Fruit fly (Drosophila melanogaster) whole organism, embryonic: ENCODE results near the gene CdGAPr.

Experiments used
- ATbp ChIP-seq: fragments of 200-800 bp; sonication (Bioruptor generic); optimal IDR thresholded peaks from 2 replicates; lab custom pipeline; 2017; ENCODE audit warnings: missing biosample characterization, mild to moderate bottlenecking, missing genetic modification characterization, missing genetic modification reagents
- CG10462 ChIP-seq: fragments of 200-800 bp; sonication (Bioruptor generic); optimal IDR thresholded peaks from 2 replicates; lab custom pipeline; 2016; ENCODE audit warnings: missing biosample characterization, missing genetic modification characterization
- CG10543 ChIP-seq: fragments of 200-800 bp; sonication (Bioruptor generic); optimal IDR thresholded peaks from 3 replicates; lab custom pipeline; 2017; ENCODE audit warnings: missing biosample characterization, mild to moderate bottlenecking, missing genetic modification characterization, moderate library complexity
- CG12391 ChIP-seq: fragments of 200-800 bp; sonication (Bioruptor generic); optimal IDR thresholded peaks from 3 replicates; lab custom pipeline; 2018; ENCODE audit warnings: missing biosample characterization, mild to moderate bottlenecking, missing genetic modification characterization, moderate library complexity
- CG13296 ChIP-seq: fragments of 200-800 bp; sonication (Bioruptor generic); optimal IDR thresholded peaks from 3 replicates; lab custom pipeline; 2018; ENCODE audit warnings: missing biosample characterization, mild to moderate bottlenecking, missing genetic modification characterization
- CG13775 ChIP-seq: fragments of 200-800 bp; sonication (Bioruptor generic); optimal IDR thresholded peaks from 3 replicates; lab custom pipeline; 2017; ENCODE audit warnings: missing biosample characterization, mild to moderate bottlenecking, missing genetic modification characterization
- CG15514 ChIP-seq: fragments of 200-800 bp; sonication (Bioruptor generic); optimal IDR thresholded peaks from 3 replicates; lab custom pipeline; 2017; ENCODE audit warnings: missing biosample characterization, missing genetic modification characterization, mild to moderate bottlenecking, moderate library complexity, missing genetic modification reagents
- CG16779 ChIP-seq: fragments of 200-800 bp; sonication (Bioruptor generic); IDR thresholded peaks from 2 replicates; pipeline ENCODE4 v1.3.6; 2022; ENCODE audit warnings: missing biosample characterization, missing genetic modification characterization
- CG17385 ChIP-seq: fragments of 200-800 bp; sonication (Bioruptor generic); optimal IDR thresholded peaks from 3 replicates; lab custom pipeline; 2018; ENCODE audit warnings: missing biosample characterization, mild to moderate bottlenecking, missing genetic modification characterization
- CG18619 ChIP-seq: fragments of 200-800 bp; sonication (Bioruptor generic); optimal IDR thresholded peaks from 3 replicates; lab custom pipeline; 2017; ENCODE audit warnings: missing biosample characterization, mild to moderate bottlenecking, missing genetic modification characterization
- CG2875 ChIP-seq: fragments of 200-800 bp; sonication (Bioruptor generic); optimal IDR thresholded peaks from 2 replicates; lab custom pipeline; 2017; ENCODE audit warnings: missing biosample characterization, mild to moderate bottlenecking, missing genetic modification characterization, missing genetic modification reagents
- CG3065 ChIP-seq: fragments of 200-800 bp; sonication (Bioruptor generic); optimal IDR thresholded peaks from 2 replicates; lab custom pipeline; 2016; ENCODE audit warnings: missing biosample characterization, missing genetic modification characterization
- CG31441 ChIP-seq: fragments of 200-800 bp; sonication (Bioruptor generic); IDR thresholded peaks from 2 replicates; pipeline ENCODE4 v1.3.6; 2022; ENCODE audit warnings: missing biosample characterization, missing genetic modification characterization
- CG3281 ChIP-seq: fragments of 200-800 bp; sonication (Bioruptor generic); optimal IDR thresholded peaks from 3 replicates; lab custom pipeline; 2017; ENCODE audit warnings: missing biosample characterization, mild to moderate bottlenecking, missing genetic modification characterization
- CG3847 ChIP-seq: fragments of 200-800 bp; sonication (Bioruptor generic); IDR thresholded peaks from 2 replicates; pipeline ENCODE4 v1.3.6; 2022; ENCODE audit warnings: missing biosample characterization, missing genetic modification characterization
- CG4707 ChIP-seq: fragments of 200-800 bp; sonication (Bioruptor generic); optimal IDR thresholded peaks from 2 replicates; lab custom pipeline; 2018; ENCODE audit warnings: missing biosample characterization, mild to moderate bottlenecking, missing genetic modification characterization, moderate library complexity
- CG6683 ChIP-seq: fragments of 200-800 bp; sonication (Bioruptor generic); optimal IDR thresholded peaks from 2 replicates; lab custom pipeline; 2017; ENCODE audit warnings: missing biosample characterization, mild to moderate bottlenecking, missing genetic modification characterization, missing genetic modification reagents
- CG6854 ChIP-seq: fragments of 200-800 bp; sonication (Bioruptor generic); optimal IDR thresholded peaks from 3 replicates; lab custom pipeline; 2017; ENCODE audit warnings: missing biosample characterization, mild to moderate bottlenecking, missing genetic modification characterization
- CG7271 ChIP-seq: fragments of 200-800 bp; sonication (Bioruptor generic); optimal IDR thresholded peaks from 2 replicates; lab custom pipeline; 2018; ENCODE audit warnings: missing biosample characterization, mild to moderate bottlenecking, missing genetic modification characterization, moderate library complexity
- CG7357 ChIP-seq: fragments of 200-800 bp; sonication (Bioruptor generic); IDR thresholded peaks from 3 replicates; pipeline ENCODE4 v1.3.6; 2022; ENCODE audit warnings: missing biosample characterization, missing genetic modification characterization
- CG7556 ChIP-seq: fragments of 200-800 bp; sonication (Bioruptor generic); optimal IDR thresholded peaks from 2 replicates; lab custom pipeline; 2017; ENCODE audit warnings: missing biosample characterization, mild to moderate bottlenecking, missing genetic modification characterization
- CG7839 ChIP-seq: fragments of 200-800 bp; sonication (Bioruptor generic); optimal IDR thresholded peaks from 3 replicates; lab custom pipeline; 2018; ENCODE audit warnings: missing biosample characterization, mild to moderate bottlenecking, missing genetic modification characterization, moderate library complexity
- CoRest ChIP-seq: fragments of 200-800 bp; sonication (Bioruptor generic); optimal IDR thresholded peaks from 3 replicates; lab custom pipeline; 2018; ENCODE audit warnings: missing biosample characterization, mild to moderate bottlenecking, missing genetic modification characterization, moderate library complexity
- Dbx ChIP-seq: fragments of 200-800 bp; sonication (Bioruptor generic); IDR thresholded peaks from 3 replicates; pipeline ENCODE4 v1.3.6; 2022; ENCODE audit warnings: missing biosample characterization, missing genetic modification characterization
- Deaf1 ChIP-seq: fragments of 200-800 bp; optimal IDR thresholded peaks from 3 replicates; lab custom pipeline; 2019; ENCODE audit warnings: missing biosample characterization, mild to moderate bottlenecking, missing genetic modification characterization, moderate library complexity
- Dfd ChIP-seq, 2 experiments: fragments of >200 bp; optimal IDR thresholded peaks; 2 replicates each; lab custom pipeline; 2017; ENCODE audit warnings: missing biosample characterization in 2 of 2, missing genetic modification characterization in 2 of 2
- Dll ChIP-seq: fragments of 200-800 bp; sonication (Bioruptor generic); IDR thresholded peaks from 4 replicates; pipeline ENCODE4 v1.3.6; 2022; ENCODE audit warnings: missing biosample characterization, missing genetic modification characterization; ENCODE audit not compliant: partially characterized antibody
- E2f2 ChIP-seq: fragments of 200-800 bp; sonication (Bioruptor generic); IDR thresholded peaks from 2 replicates; pipeline ENCODE4 v1.3.6; 2022; ENCODE audit warnings: missing biosample characterization, missing genetic modification characterization
- Ets97D ChIP-seq: fragments of 200-800 bp; sonication (Bioruptor generic); optimal IDR thresholded peaks from 3 replicates; lab custom pipeline; 2016; ENCODE audit warnings: missing biosample characterization, missing genetic modification characterization
- HHEX ChIP-seq: fragments of 200-800 bp; sonication (Bioruptor generic); optimal IDR thresholded peaks from 3 replicates; lab custom pipeline; 2017; ENCODE audit warnings: missing biosample characterization, mild to moderate bottlenecking, missing genetic modification characterization, missing genetic modification reagents
- Mad ChIP-seq: fragments of 200-800 bp; sonication (Bioruptor generic); optimal IDR thresholded peaks from 2 replicates; lab custom pipeline; 2016; ENCODE audit warnings: missing biosample characterization, missing genetic modification characterization
- Max ChIP-seq: fragments of 200-800 bp; sonication (Bioruptor generic); optimal IDR thresholded peaks from 2 replicates; lab custom pipeline; 2016; ENCODE audit warnings: missing biosample characterization, mild to moderate bottlenecking, missing genetic modification characterization
- PHDP ChIP-seq: fragments of 200-800 bp; sonication (Bioruptor generic); optimal IDR thresholded peaks from 3 replicates; lab custom pipeline; 2018; ENCODE audit warnings: missing biosample characterization, mild to moderate bottlenecking, missing genetic modification characterization, moderate library complexity
- caup ChIP-seq: fragments of 200-800 bp; sonication (Bioruptor generic); optimal IDR thresholded peaks from 3 replicates; lab custom pipeline; 2017; ENCODE audit warnings: missing biosample characterization, mild to moderate bottlenecking, missing genetic modification characterization, moderate library complexity; ENCODE audit not compliant: severe bottlenecking
- crp ChIP-seq, 2 experiments: fragments of 200-800 bp; sonication (Bioruptor generic); optimal IDR thresholded peaks; 2 replicates in 1 of 2; 3 replicates in 1 of 2; lab custom pipeline; 2017; ENCODE audit warnings: missing biosample characterization in 2 of 2, missing genetic modification characterization in 2 of 2, mild to moderate bottlenecking in 1 of 2, moderate library complexity in 1 of 2
- lab ChIP-seq: fragments of 200-800 bp; sonication (Bioruptor generic); optimal IDR thresholded peaks from 3 replicates; lab custom pipeline; 2017; ENCODE audit warnings: missing biosample characterization, missing genetic modification characterization, mild to moderate bottlenecking, moderate library complexity, missing genetic modification reagents
- lola ChIP-seq, 3 experiments: fragments of >200 bp in 2 of 3; fragments of 200-800 bp in 1 of 3; sonication (Bioruptor generic) in 1 of 3; optimal IDR thresholded peaks; 2 replicates each; lab custom pipeline; 2017 to 2019; ENCODE audit warnings: missing biosample characterization in 3 of 3, missing genetic modification characterization in 3 of 3, mild to moderate bottlenecking in 1 of 3, moderate library complexity in 1 of 3
- mirr ChIP-seq: fragments of 200-800 bp; sonication (Bioruptor generic); optimal IDR thresholded peaks from 3 replicates; lab custom pipeline; 2018; ENCODE audit warnings: missing biosample characterization, mild to moderate bottlenecking, missing genetic modification characterization
- nau ChIP-seq: fragments of 200-800 bp; sonication (Bioruptor generic); optimal IDR thresholded peaks from 3 replicates; lab custom pipeline; 2017; ENCODE audit warnings: missing biosample characterization, mild to moderate bottlenecking, missing genetic modification characterization, missing genetic modification reagents
- nerfin-1 ChIP-seq: fragments of 200-800 bp; sonication (Bioruptor generic); optimal IDR thresholded peaks from 3 replicates; lab custom pipeline; 2019; ENCODE audit warnings: missing biosample characterization, mild to moderate bottlenecking, missing genetic modification characterization, moderate library complexity
- nmo ChIP-seq: fragments of 200-800 bp; sonication (Bioruptor generic); optimal IDR thresholded peaks from 2 replicates; lab custom pipeline; 2018; ENCODE audit warnings: missing biosample characterization, mild to moderate bottlenecking, missing genetic modification characterization, moderate library complexity
- odd ChIP-seq: fragments of 200-800 bp; sonication (Bioruptor generic); optimal IDR thresholded peaks from 2 replicates; lab custom pipeline; 2017; ENCODE audit warnings: missing biosample characterization, mild to moderate bottlenecking, missing genetic modification characterization
- psq ChIP-seq: fragments of 200-800 bp; sonication (Bioruptor generic); optimal IDR thresholded peaks from 2 replicates; lab custom pipeline; 2017; ENCODE audit warnings: missing biosample characterization, missing genetic modification characterization
- rib ChIP-seq: fragments of 200-800 bp; sonication (Bioruptor generic); IDR thresholded peaks from 2 replicates; pipeline ENCODE4 v1.3.6; 2022; ENCODE audit warnings: missing biosample characterization, missing genetic modification characterization
- sc ChIP-seq, 3 experiments: fragments of >200 bp in 2 of 3; fragments of 200-800 bp in 1 of 3; sonication (Bioruptor generic) in 1 of 3; optimal IDR thresholded peaks; 2 replicates in 2 of 3; 3 replicates in 1 of 3; lab custom pipeline; 2017; ENCODE audit warnings: mild to moderate bottlenecking in 1 of 3, missing biosample characterization in 1 of 3, missing genetic modification characterization in 1 of 3, missing genetic modification reagents in 1 of 3
- schlank ChIP-seq: fragments of 200-800 bp; sonication (Bioruptor generic); optimal IDR thresholded peaks from 2 replicates; lab custom pipeline; 2018; ENCODE audit warnings: missing biosample characterization, mild to moderate bottlenecking, missing genetic modification characterization
- sim ChIP-seq: fragments of 200-800 bp; sonication (Bioruptor generic); IDR thresholded peaks from 2 replicates; pipeline ENCODE4 v1.3.6; 2022; ENCODE audit warnings: missing biosample characterization, missing genetic modification characterization
- zf30C ChIP-seq: fragments of 200-800 bp; sonication (Bioruptor generic); optimal IDR thresholded peaks from 3 replicates; lab custom pipeline; 2018; ENCODE audit warnings: missing biosample characterization, mild to moderate bottlenecking, missing genetic modification characterization

CdGAPr gene

dm6 chr2L:19796111-19796451 lies 4.4 kb upstream of the CdGAPr start, which contains the start of gene sick (continued):
- TF ChIP-seq CG6683 (GFP tag; lab: Kevin White, UChicago) (peak; percentile 7), CG10543 (GFP tag; lab: Kevin White, UChicago) (peak; percentile 34), CG7556 (GFP tag; lab: Kevin White, UChicago) (peak; percentile 26), CG3847 (GFP tag; lab: Robert Waterston, UW) (no peak), E2f2 (GFP tag; lab: Robert Waterston, UW) (peak; percentile 54), Mad (GFP tag; lab: Kevin White, UChicago) (no peak), lab (peak; percentile 70), zf30C (no peak), caup (GFP tag; lab: Kevin White, UChicago) (peak; percentile 57), HHEX (GFP tag; lab: Kevin White, UChicago) (peak; percentile 47), CG7839 (peak; percentile 35), CG6854 (GFP tag; lab: Kevin White, UChicago) (peak; percentile 59), sc (optimal IDR thresholded peaks at IDR 0.05; lab: Kevin White, UChicago) (no peak), sc (GFP tag; optimal IDR thresholded peaks at IDR 0.05; lab: Kevin White, UChicago) (peak; percentile 41), schlank (tag; lab: Kevin White, UChicago) (peak; percentile 18), sim (GFP tag; lab: Robert Waterston, UW) (0 out of 2 replicates have a peak, but pooled peaks have one; percentile 22), nau (peak; percentile 47), Max (GFP tag; lab: Kevin White, UChicago) (peak; percentile 20), CG7357 (GFP tag; lab: Robert Waterston, UW) (0 out of 3 replicates have a peak, but pooled peaks have one; percentile 1), CG12391 (tag; lab: Kevin White, UChicago) (peak; percentile 35), CG3065 (no peak), crp (GFP tag; optimal IDR thresholded peaks at IDR 0.05; lab: Kevin White, UChicago) (peak in 1 of 2 experiments; percentile 70), Dbx (GFP tag; lab: Robert Waterston, UW) (no peak), odd (peak; percentile 62), CG31441 (GFP tag; lab: Robert Waterston, UW) (0 out of 2 replicates have a peak, but pooled peaks have one; percentile 39), CG4707 (GFP tag; lab: Kevin White, UChicago) (peak; percentile 3), Dfd (GFP tag; optimal IDR thresholded peaks at IDR 0.05; lab: Kevin White, UChicago) (no peak), CG13296 (GFP tag; lab: Kevin White, UChicago) (peak; percentile 48), CG2875 (GFP tag; lab: Kevin White, UChicago) (peak; percentile 52), CG15514 (GFP tag; lab: Kevin White, UChicago) (peak; percentile 60), mirr (GFP tag; lab: Kevin White, UChicago) (peak; percentile 27), PHDP (tag; lab: Kevin White, UChicago) (peak; percentile 11), psq (GFP tag; lab: Kevin White, UChicago) (no peak), CG16779 (0 out of 2 replicates have a peak, but pooled peaks have one; percentile 29), CG3281 (GFP tag; lab: Kevin White, UChicago) (peak; percentile 58), nerfin-1 (tag; lab: Kevin White, UChicago) (peak; percentile 19), lola (GFP tag; optimal IDR thresholded peaks at IDR 0.05; lab: Kevin White, UChicago) (peak in 1 of 3 experiments; percentile 28), CoRest (tag; lab: Kevin White, UChicago) (peak; percentile 9), CG17385 (GFP tag; lab: Kevin White, UChicago) (peak; percentile 36), rib (no peak), nmo (GFP tag; lab: Kevin White, UChicago) (peak; percentile 10), CG13775 (GFP tag; lab: Kevin White, UChicago) (peak; percentile 40), CG7271 (tag; lab: Kevin White, UChicago) (peak; percentile 32), Ets97D (GFP tag; lab: Kevin White, UChicago) (peak; percentile 95), Dll (0 out of 4 replicates have a peak, but pooled peaks have one; percentile 8), CG10462 (GFP tag; lab: Kevin White, UChicago) (peak; percentile 7), CG18619 (GFP tag; lab: Kevin White, UChicago) (peak; percentile 5), Deaf1 (tag; lab: Kevin White, UChicago) (peak; percentile 0), ATbp (GFP tag; lab: Kevin White, UChicago) (peak; percentile 36)
